Fruit fly (Drosophila melanogaster) Kc167 (cell line): ENCODE results near the gene srw.

Experiments
- Myc ChIP-seq: fragments of >200 bp; optimal IDR thresholded peaks from 2 replicates; lab custom pipeline; 2017; ENCODE audit warnings: missing external identifiers
- Sin3A ChIP-seq: fragments of >200 bp; optimal IDR thresholded peaks from 2 replicates; lab custom pipeline; 2018; ENCODE audit warnings: missing external identifiers
- h ChIP-seq: fragments of >200 bp; optimal IDR thresholded peaks from 3 replicates; lab custom pipeline; 2018; ENCODE audit warnings: missing external identifiers
- insv ChIP-seq: fragments of >200 bp; optimal IDR thresholded peaks from 3 replicates; lab custom pipeline; 2018; ENCODE audit warnings: missing external identifiers
- psq ChIP-seq: fragments of >200 bp; optimal IDR thresholded peaks from 2 replicates; lab custom pipeline; 2017; ENCODE audit warnings: missing external identifiers
- ttk ChIP-seq: sonication (Bioruptor generic); optimal IDR thresholded peaks from 2 replicates; lab custom pipeline; 2017; ENCODE audit warnings: missing external identifiers

dm6 chr3L:4269920-4270319, 13.4 kb downstream of the srw start:
- TF ChIP-seq psq (lab: Kevin White, UChicago) (no peak), h (lab: Kevin White, UChicago) (no peak), Myc (lab: Kevin White, UChicago) (no peak), ttk (no peak), insv (lab: Kevin White, UChicago) (no peak), Sin3A (lab: Kevin White, UChicago) (no peak)
